Worm (Caenorhabditis elegans): Measurements from ENCODE around the gene T28A8.8.

T28A8.8 gene

DNA sequence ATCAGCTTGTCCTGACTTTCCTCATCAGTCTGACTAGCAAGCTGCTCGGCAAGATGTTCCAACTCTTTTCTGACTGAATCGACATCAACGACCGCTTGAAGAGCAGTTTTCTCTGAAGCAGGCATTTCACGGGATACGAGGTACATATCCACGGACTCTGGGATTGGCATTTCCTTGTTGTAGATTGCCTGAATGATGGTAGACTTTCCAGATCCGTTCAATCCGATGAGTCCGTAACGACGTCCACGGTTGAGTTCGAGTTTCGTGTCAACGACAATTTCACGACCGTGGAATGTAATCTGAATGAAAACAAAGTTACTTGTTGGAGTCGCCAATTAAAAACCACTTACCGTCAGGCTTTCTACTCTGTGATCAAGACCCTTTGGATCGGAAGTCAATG is 41.1 kb upstream of the T28A8.8 start:
- TF ChIP-seq Y116A8C.19 (tag; optimal IDR thresholded peaks at IDR 0.05; ENCODE audit: borderline replicate concordance) (no peak), fkh-4 (tag; optimal IDR thresholded peaks at IDR 0.05; ENCODE audit: borderline replicate concordance) (no peak), xbp-1 (tag; optimal IDR thresholded peaks at IDR 0.05) (no peak), nhr-12 (tag; optimal IDR thresholded peaks at IDR 0.05) (no peak), mef-2 (tag; optimal IDR thresholded peaks at IDR 0.05) (no peak), ceh-90 (tag; optimal IDR thresholded peaks at IDR 0.05) (no peak), ztf-4 (tag; optimal IDR thresholded peaks at IDR 0.05) (no peak), nhr-85 (tag) (peak; percentile 67), efl-1 (optimal IDR thresholded peaks at IDR 0.05) (no peak), efl-1 (GFP tag; optimal IDR thresholded peaks at IDR 0.05 in 1 of 2) (peak in 1 of 2 experiments; percentile 61), aha-1 (tag; optimal IDR thresholded peaks at IDR 0.05) (no peak), unc-86 (tag; optimal IDR thresholded peaks at IDR 0.05) (no peak), lir-3 (tag; optimal IDR thresholded peaks at IDR 0.05; ENCODE audit: poor library complexity) (no peak)

DNA sequence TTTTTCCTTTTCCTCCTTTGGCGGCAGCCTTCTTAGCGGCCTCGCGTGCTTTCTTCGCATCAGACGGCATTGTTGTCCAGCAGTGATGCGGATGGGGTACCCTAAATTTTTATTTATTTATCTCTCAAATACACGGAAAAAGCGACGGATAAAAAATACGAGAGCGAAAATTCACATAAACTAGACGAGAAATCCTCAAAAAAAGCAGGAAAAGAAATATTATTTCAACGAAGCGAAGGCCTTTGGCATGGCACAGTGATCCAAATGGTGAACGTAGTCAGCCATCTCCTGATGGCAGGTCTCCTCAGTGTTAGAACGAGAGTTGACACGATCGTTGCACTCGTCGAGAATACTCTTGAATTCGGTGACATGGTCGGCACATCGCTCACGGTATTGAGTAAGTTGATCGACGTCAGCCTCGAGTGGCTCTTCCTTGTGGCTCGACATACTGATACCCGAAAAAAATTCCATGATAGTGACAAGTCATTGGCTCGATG is 40.4 kb upstream of the T28A8.8 start, which contains the start of the genes abcf-2 and T27E9.2:
TSS of gene abcf-2 (minus strand) at position 101 of the 497 bp plus-strand sequence.
TSS of gene T27E9.2 (minus strand) at position 447 of the 497 bp plus-strand sequence.
- TF ChIP-seq vab-15 (tag; optimal IDR thresholded peaks at IDR 0.05), result no peak
- no peak for TF ChIP-seq nhr-76 (tag; optimal IDR thresholded peaks at IDR 0.05)
- TF ChIP-seq efl-1 (optimal IDR thresholded peaks at IDR 0.05), result no peak
- peak in 1 of 2 experiments; percentile 86 for TF ChIP-seq efl-1 (GFP tag; optimal IDR thresholded peaks at IDR 0.05 in 1 of 2)

DNA sequence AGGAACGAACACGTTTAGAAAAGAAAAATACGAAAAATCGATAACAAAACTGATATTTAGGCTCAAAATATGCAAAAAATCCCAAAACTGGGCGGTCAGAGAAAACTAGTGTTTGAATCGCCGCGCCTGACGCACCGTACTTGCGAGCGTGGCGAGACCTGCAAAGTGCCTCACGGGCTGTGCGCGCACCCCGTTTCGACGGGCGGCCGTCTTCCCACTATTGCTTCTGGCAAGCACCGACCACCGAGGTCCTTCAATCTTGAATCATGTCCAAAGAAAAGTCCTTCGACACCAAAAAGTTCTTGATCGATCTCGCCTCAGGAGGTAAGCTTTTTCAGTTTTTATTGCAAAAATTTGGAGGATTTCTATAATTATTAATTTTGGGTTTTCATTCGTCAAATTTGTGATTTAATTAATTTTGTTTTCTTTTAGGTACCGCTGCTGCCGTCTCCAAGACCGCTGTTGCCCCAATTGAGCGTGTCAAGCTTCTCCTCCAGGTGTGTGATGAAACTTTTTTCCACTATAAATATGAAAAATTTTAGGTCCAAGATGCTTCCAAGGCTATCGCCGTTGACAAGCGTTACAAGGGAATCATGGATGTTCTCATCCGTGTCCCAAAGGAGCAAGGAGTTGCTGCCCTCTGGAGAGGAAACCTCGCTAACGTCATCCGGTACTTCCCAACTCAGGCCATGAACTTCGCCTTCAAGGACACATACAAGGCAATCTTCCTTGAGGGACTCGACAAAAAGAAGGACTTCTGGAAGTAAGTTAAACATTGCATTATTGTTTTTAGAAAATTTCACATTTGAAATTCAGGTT is 39.4 kb upstream of the T28A8.8 start, which contains the start of gene ant-1.1:
TSS of gene ant-1.1 (plus strand) at position 199 of the 819 bp plus-strand sequence.
- TF ChIP-seq nhr-77 (tag; optimal IDR thresholded peaks at IDR 0.05) (peak; percentile 94), fos-1 (tag; optimal IDR thresholded peaks at IDR 0.05) (peak; percentile 72), lin-39 (tag; optimal IDR thresholded peaks at IDR 0.05) (peak; percentile 75), lsy-2 (tag; optimal IDR thresholded peaks at IDR 0.05) (peak; percentile 99), lin-14 (GFP tag; optimal IDR thresholded peaks at IDR 0.05) (peak; percentile 93), nhr-28 (tag; optimal IDR thresholded peaks at IDR 0.05) (no peak), F16B12.6 (tag; optimal IDR thresholded peaks at IDR 0.05) (peak; percentile 72), C16A3.4 (tag; optimal IDR thresholded peaks at IDR 0.05) (peak; percentile 94), xbp-1 (tag; optimal IDR thresholded peaks at IDR 0.05) (peak; percentile 95), efl-1 (optimal IDR thresholded peaks at IDR 0.05) (peak; percentile 90 to 99), efl-1 (GFP tag; optimal IDR thresholded peaks at IDR 0.05 in 1 of 2) (peak; percentile 98 to 100), ceh-88 (GFP tag; IDR thresholded peaks at IDR 0.05) (peak; percentile 92), fkh-10 (GFP tag; optimal IDR thresholded peaks at IDR 0.05) (peak; percentile 70), C04F5.9 (tag; optimal IDR thresholded peaks at IDR 0.05) (peak; percentile 70), nhr-237 (tag; optimal IDR thresholded peaks at IDR 0.05) (peak; percentile 49), nhr-71 (tag; optimal IDR thresholded peaks at IDR 0.05) (peak; percentile 98), lin-13 (GFP tag; optimal IDR thresholded peaks at IDR 0.05) (peak; percentile 96), nhr-76 (tag; optimal IDR thresholded peaks at IDR 0.05) (no peak), unc-98 (GFP tag; IDR thresholded peaks at IDR 0.05) (peak; percentile 67; the same call in 1 of the 2 replicates), pax-3 (tag; optimal IDR thresholded peaks at IDR 0.05) (peak; percentile 96), hpl-2 (GFP tag; optimal IDR thresholded peaks at IDR 0.05) (peak; percentile 2), snu-23 (GFP tag; optimal IDR thresholded peaks at IDR 0.05) (peak; percentile 97), egl-13 (tag; optimal IDR thresholded peaks at IDR 0.05) (peak; percentile 90), pag-3 (tag; optimal IDR thresholded peaks at IDR 0.05; ENCODE audit: borderline replicate concordance, insufficient read depth) (no peak), blmp-1 (tag; optimal IDR thresholded peaks at IDR 0.05) (peak; percentile 44), dpl-1 (GFP tag; optimal IDR thresholded peaks at IDR 0.05) (peak; percentile 97 to 98 (median 97)), ceh-82 (tag; optimal IDR thresholded peaks at IDR 0.05) (peak; percentile 87 to 99 (median 95)), Y116A8C.19 (tag; optimal IDR thresholded peaks at IDR 0.05; ENCODE audit: borderline replicate concordance) (no peak), sptf-1 (tag; optimal IDR thresholded peaks at IDR 0.05) (no peak), ets-5 (GFP tag; IDR thresholded peaks at IDR 0.05) (no peak), unc-62 (GFP tag; optimal IDR thresholded peaks at IDR 0.05) (no peak), egl-27 (tag; optimal IDR thresholded peaks at IDR 0.05) (peak in 1 of 2 experiments; percentile 32), efl-3 (GFP tag; optimal IDR thresholded peaks at IDR 0.05) (peak; percentile 16), ceh-8 (GFP tag; optimal IDR thresholded peaks at IDR 0.05) (peak; percentile 88), ces-1 (GFP tag; optimal IDR thresholded peaks at IDR 0.05) (no peak), grh-1 (GFP tag; IDR thresholded peaks at IDR 0.05) (peak; percentile 93)
